Fruit fly (Drosophila melanogaster): ENCODE measurements around the gene Fer3HCH.

Gene Fer3HCH

dm6 chrX:13104571-13104970 lies 3.4 kb downstream of the Fer3HCH start:
- TF ChIP-seq Rel (GFP tag; optimal IDR thresholded peaks at IDR 0.05) (no peak), Rel (tag; optimal IDR thresholded peaks at IDR 0.05) (no peak), Mio (GFP tag; optimal IDR thresholded peaks at IDR 0.05) (no peak), CG32264 (GFP tag; optimal IDR thresholded peaks at IDR 0.05) (no peak), psq (GFP tag; optimal IDR thresholded peaks at IDR 0.05) (no peak), GATAd (GFP tag; optimal IDR thresholded peaks at IDR 0.05) (no peak), woc (GFP tag; optimal IDR thresholded peaks at IDR 0.05) (no peak), rgr (GFP tag; optimal IDR thresholded peaks at IDR 0.05) (no peak), CrebA (GFP tag; optimal IDR thresholded peaks at IDR 0.05; ENCODE audit: borderline replicate concordance) (no peak), Sp1 (GFP tag; optimal IDR thresholded peaks at IDR 0.05) (no peak), br (GFP tag; optimal IDR thresholded peaks at IDR 0.05) (no peak), Hr83 (GFP tag; optimal IDR thresholded peaks at IDR 0.05; ENCODE audit: poor library complexity, severe bottlenecking) (no peak), Vsx2 (GFP tag; optimal IDR thresholded peaks at IDR 0.05; ENCODE audit: partially characterized antibody) (no peak), ey (GFP tag; optimal IDR thresholded peaks at IDR 0.05) (no peak), Jra (GFP tag; optimal IDR thresholded peaks at IDR 0.05) (no peak)

dm6 chrX:13101817-13102216 lies 6.2 kb downstream of the Fer3HCH start:
- TF ChIP-seq woc (GFP tag; optimal IDR thresholded peaks at IDR 0.05) = no peak
- TF ChIP-seq h (GFP tag; optimal IDR thresholded peaks at IDR 0.05) = peak; percentile 27

dm6 chrX:13099919-13100318 lies 8.1 kb downstream of the Fer3HCH start:
- TF ChIP-seq sage (GFP tag; optimal IDR thresholded peaks at IDR 0.05) (peak; percentile 38), CG9705 (GFP tag; optimal IDR thresholded peaks at IDR 0.05) (peak; percentile 75), dl (GFP tag; optimal IDR thresholded peaks at IDR 0.05; ENCODE audit: insufficient read depth in 1 of 2, partially characterized antibody in 2 of 2) (no peak), GATAd (GFP tag; optimal IDR thresholded peaks at IDR 0.05) (no peak), Dif (GFP tag; optimal IDR thresholded peaks at IDR 0.05; ENCODE audit: partially characterized antibody) (no peak), fru (GFP tag; optimal IDR thresholded peaks at IDR 0.05) (peak; percentile 66), OdsH (GFP tag; optimal IDR thresholded peaks at IDR 0.05) (peak; percentile 82), brk (GFP tag; optimal IDR thresholded peaks at IDR 0.05) (peak; percentile 14), sv (GFP tag; optimal IDR thresholded peaks at IDR 0.05) (peak; percentile 12), Hr83 (GFP tag; optimal IDR thresholded peaks at IDR 0.05; ENCODE audit: poor library complexity, severe bottlenecking) (peak; percentile 59), jim (GFP tag; optimal IDR thresholded peaks at IDR 0.05) (no peak), usp (GFP tag; optimal IDR thresholded peaks at IDR 0.05) (no peak), Sp1 (GFP tag; optimal IDR thresholded peaks at IDR 0.05) (peak; percentile 85), Vsx2 (GFP tag; optimal IDR thresholded peaks at IDR 0.05; ENCODE audit: partially characterized antibody) (no peak), br (GFP tag; optimal IDR thresholded peaks at IDR 0.05) (peak; percentile 60), Jra (GFP tag; optimal IDR thresholded peaks at IDR 0.05) (peak; percentile 9), Mio (GFP tag; optimal IDR thresholded peaks at IDR 0.05) (no peak), dsf (GFP tag; optimal IDR thresholded peaks at IDR 0.05; ENCODE audit: borderline replicate concordance) (no peak), h (GFP tag; optimal IDR thresholded peaks at IDR 0.05) (peak; percentile 80), CrebA (GFP tag; optimal IDR thresholded peaks at IDR 0.05; ENCODE audit: borderline replicate concordance) (no peak), tai (GFP tag; optimal IDR thresholded peaks at IDR 0.05) (no peak), Rel (GFP tag; optimal IDR thresholded peaks at IDR 0.05) (no peak), Rel (tag; optimal IDR thresholded peaks at IDR 0.05) (peak; percentile 67), CG32264 (GFP tag; optimal IDR thresholded peaks at IDR 0.05) (peak; percentile 40), Hr78 (GFP tag; optimal IDR thresholded peaks at IDR 0.05) (no peak), Abd-B (GFP tag; optimal IDR thresholded peaks at IDR 0.05) (no peak), rgr (GFP tag; optimal IDR thresholded peaks at IDR 0.05) (peak; percentile 90), lola (GFP tag; optimal IDR thresholded peaks at IDR 0.05) (no peak), ey (GFP tag; optimal IDR thresholded peaks at IDR 0.05) (peak; percentile 52), HLH106 (tag; optimal IDR thresholded peaks at IDR 0.05) (peak; percentile 93), pan (optimal IDR thresholded peaks at IDR 0.05) (no peak), foxo (GFP tag; optimal IDR thresholded peaks at IDR 0.05) (peak in 1 of 2 experiments; percentile 92), Myc (optimal IDR thresholded peaks at IDR 0.05) (no peak), dmrt93B (GFP tag; optimal IDR thresholded peaks at IDR 0.05) (peak; percentile 78), psq (GFP tag; optimal IDR thresholded peaks at IDR 0.05) (peak; percentile 81), Dfd (GFP tag; optimal IDR thresholded peaks at IDR 0.05) (no peak), N (GFP tag; optimal IDR thresholded peaks at IDR 0.05) (no peak), woc (GFP tag; optimal IDR thresholded peaks at IDR 0.05) (no peak), Hnf4 (GFP tag; optimal IDR thresholded peaks at IDR 0.05) (peak; percentile 68)

All from whole organism, wandering third instar larva.